Worm (Caenorhabditis elegans) whole organism, young adult: ENCODE data around the gene rab-6.1.

Experiments used
- B0019.2 ChIP-seq: fragments of 200-800 bp; sonication (Bioruptor generic); conservative IDR thresholded peaks from 2 replicates; pipeline ENCODE4 v1.3.6; 2022; ENCODE audit warnings: missing genetic modification reagents, missing genetic modification characterization, missing compliant biosample characterization
- ama-1 ChIP-seq, 3 experiments: fragments of 150-350 bp in 1 of 3; sonication (generic microtip) in 2 of 3; optimal IDR thresholded peaks; 2 replicates each; lab custom pipeline; 2014 to 2018; ENCODE audit warnings: missing biosample characterization in 2 of 3, missing genetic modification characterization in 2 of 3, missing genetic modification reagents in 2 of 3
- aptf-3 ChIP-seq: fragments of 200-800 bp; sonication (Bioruptor generic); IDR thresholded peaks from 2 replicates; pipeline ENCODE4 v1.3.6; 2022; ENCODE audit warnings: missing genetic modification characterization, missing compliant biosample characterization
- dpl-1 ChIP-seq: fragments of 150-350 bp; optimal IDR thresholded peaks from 2 replicates; lab custom pipeline; 2014; ENCODE audit warnings: missing biosample characterization, missing genetic modification reagents, missing genetic modification characterization
- gei-17 ChIP-seq: fragments of 200-800 bp; sonication (Bioruptor generic); optimal IDR thresholded peaks from 2 replicates; lab custom pipeline; 2018; ENCODE audit warnings: mild to moderate bottlenecking, missing genetic modification characterization, missing compliant biosample characterization
- mes-4 ChIP-seq: sonication (generic microtip); optimal IDR thresholded peaks from 2 replicates; lab custom pipeline; 2016; ENCODE audit warnings: missing genotype, missing genetic modification characterization, missing compliant biosample characterization
- ztf-6 ChIP-seq: fragments of 200-800 bp; sonication (Bioruptor generic); IDR thresholded peaks from 2 replicates; pipeline ENCODE4 v1.3.6; 2022; ENCODE audit warnings: missing genetic modification reagents, missing genetic modification characterization, missing compliant biosample characterization

- no peak for TF ChIP-seq ztf-6 (GFP tag; lab: Robert Waterston, UW)
- no peak for TF ChIP-seq mes-4
- TF ChIP-seq B0019.2 (GFP tag; lab: Robert Waterston, UW), result no peak
- TF ChIP-seq aptf-3 (GFP tag; lab: Robert Waterston, UW), result 0 out of 2 replicates have a peak, but pooled peaks have one; percentile 6
- peak; percentile 48 for TF ChIP-seq gei-17
- peak; percentile 98 for TF ChIP-seq ama-1 (optimal IDR thresholded peaks at IDR 0.05; lab: Kevin White, UChicago)
- TF ChIP-seq ama-1 (GFP tag; optimal IDR thresholded peaks at IDR 0.05; lab: Kevin White, UChicago), result peak in 1 of 2 experiments; percentile 80
- TF ChIP-seq dpl-1 (GFP tag; lab: Kevin White, UChicago), result peak; percentile 12
These were observed 45.4 kb upstream of the rab-6.1 start for ce11 chrIII:9051119-9051597.
